Fruit fly (Drosophila melanogaster): ENCODE results near the gene CG32988.

- TF ChIP-seq ovo (GFP tag; optimal IDR thresholded peaks at IDR 0.05) = no peak
- TF ChIP-seq Mnt (GFP tag; optimal IDR thresholded peaks at IDR 0.05) = no peak
- TF ChIP-seq CG33017 (tag; optimal IDR thresholded peaks at IDR 0.05) = no peak
- TF ChIP-seq cic (GFP tag; optimal IDR thresholded peaks at IDR 0.05) = no peak
- no peak for TF ChIP-seq CG5204 (GFP tag; optimal IDR thresholded peaks at IDR 0.05)
- no peak for TF ChIP-seq CG7101 (tag; optimal IDR thresholded peaks at IDR 0.05)
- no peak for TF ChIP-seq bab1 (GFP tag; optimal IDR thresholded peaks at IDR 0.05)
- TF ChIP-seq CG1620 (GFP tag; optimal IDR thresholded peaks at IDR 0.05) = no peak
- no peak for TF ChIP-seq Crg-1 (GFP tag; optimal IDR thresholded peaks at IDR 0.05)
These were observed 1.2 kb upstream of the CG32988 start, which contains the start of gene CG32987 for dm6 chr2L:8863511-8863910.

Data from whole organism, adult.